Fruit fly (Drosophila melanogaster): Measurements from ENCODE around the gene Septin2.

The Septin2 gene

dm6 chr3R:20557415-20558105, 30.6 kb downstream of the Septin2 start, which contains the start of the genes DPCoAC and CG5180 (continued):
- peak; percentile 86 for TF ChIP-seq CG2199 (GFP tag; IDR thresholded peaks at IDR 0.05)
- peak in 1 of 2 experiments; percentile 36 for TF ChIP-seq crp (GFP tag; optimal IDR thresholded peaks at IDR 0.05)
- peak; percentile 83 for TF ChIP-seq Ets97D (GFP tag; optimal IDR thresholded peaks at IDR 0.05)
- TF ChIP-seq sima (GFP tag; optimal IDR thresholded peaks at IDR 0.05), result no peak
- TF ChIP-seq dysf (GFP tag; IDR thresholded peaks at IDR 0.05), result peak; percentile 73
- no peak for TF ChIP-seq CkIIα-i1 (GFP tag; IDR thresholded peaks at IDR 0.05)
- TF ChIP-seq h (optimal IDR thresholded peaks at IDR 0.05), result no peak
- no peak for TF ChIP-seq CG6813 (GFP tag; optimal IDR thresholded peaks at IDR 0.05)
- no peak for TF ChIP-seq usp (GFP tag; optimal IDR thresholded peaks at IDR 0.05)
- peak; percentile 50; the same call in 1 of the 2 replicates for TF ChIP-seq HLH3B (GFP tag; IDR thresholded peaks at IDR 0.05)
- TF ChIP-seq CG15696 (tag; optimal IDR thresholded peaks at IDR 0.05), result peak; percentile 42
- TF ChIP-seq schlank (tag; optimal IDR thresholded peaks at IDR 0.05), result peak; percentile 1
- peak; percentile 37; the same call in 2 of the 3 replicates for TF ChIP-seq CG14050 (GFP tag; IDR thresholded peaks at IDR 0.05)
- peak; percentile 0 for TF ChIP-seq CG3995 (GFP tag; optimal IDR thresholded peaks at IDR 0.05)
- TF ChIP-seq CG13894 (tag; optimal IDR thresholded peaks at IDR 0.05), result peak; percentile 76
- peak; percentile 53 for TF ChIP-seq CG7987 (GFP tag; optimal IDR thresholded peaks at IDR 0.05)
- no peak for TF ChIP-seq Nf-YA (GFP tag; IDR thresholded peaks at IDR 0.05)
- TF ChIP-seq Taf1 (GFP tag; IDR thresholded peaks at IDR 0.05), result peak; percentile 35; the same call in 1 of the 2 replicates
- peak; percentile 21 for TF ChIP-seq CG7928 (GFP tag; optimal IDR thresholded peaks at IDR 0.05)
- TF ChIP-seq tio (GFP tag; optimal IDR thresholded peaks at IDR 0.05), result peak; percentile 64
- peak; percentile 71; the same call in 2 of the 3 replicates for TF ChIP-seq Mrtf (GFP tag; IDR thresholded peaks at IDR 0.05)
- peak; percentile 99 for TF ChIP-seq CG4282 (GFP tag; optimal IDR thresholded peaks at IDR 0.05)
- TF ChIP-seq ERR (GFP tag; optimal IDR thresholded peaks at IDR 0.05), result peak; percentile 52
- no peak for TF ChIP-seq Hmx (GFP tag; optimal IDR thresholded peaks at IDR 0.05)
- no peak for TF ChIP-seq gcm (GFP tag; optimal IDR thresholded peaks at IDR 0.05)
- peak; percentile 70; the same call in 1 of the 2 replicates for TF ChIP-seq ranshi (GFP tag; IDR thresholded peaks at IDR 0.05)
- TF ChIP-seq cas (GFP tag; IDR thresholded peaks at IDR 0.05), result peak; percentile 44; the same call in 1 of the 2 replicates
- peak; percentile 43 for TF ChIP-seq ro (GFP tag; IDR thresholded peaks at IDR 0.05)
- TF ChIP-seq psq (GFP tag; optimal IDR thresholded peaks at IDR 0.05), result peak; percentile 36
- peak; percentile 50 for TF ChIP-seq CG17829 (tag; optimal IDR thresholded peaks at IDR 0.05)
- TF ChIP-seq Scr (GFP tag; IDR thresholded peaks at IDR 0.05; ENCODE audit: partially characterized antibody), result peak; percentile 40
- no peak for TF ChIP-seq CG7745 (tag; optimal IDR thresholded peaks at IDR 0.05)
- TF ChIP-seq Atf-2 (GFP tag; optimal IDR thresholded peaks at IDR 0.05), result peak; percentile 39
- TF ChIP-seq CG1024 (GFP tag; IDR thresholded peaks at IDR 0.05), result peak; percentile 58; the same call in 1 of the 2 replicates
- TF ChIP-seq CG9876 (GFP tag; optimal IDR thresholded peaks at IDR 0.05), result peak; percentile 85
- TF ChIP-seq CG10979 (tag; optimal IDR thresholded peaks at IDR 0.05), result peak; percentile 38
- TF ChIP-seq al (GFP tag; IDR thresholded peaks at IDR 0.05), result peak; percentile 65
- peak; percentile 47 for TF ChIP-seq gfzf (GFP tag; optimal IDR thresholded peaks at IDR 0.05)
- TF ChIP-seq zen (tag; optimal IDR thresholded peaks at IDR 0.05), result peak; percentile 65
- TF ChIP-seq CG10147 (GFP tag; optimal IDR thresholded peaks at IDR 0.05), result peak; percentile 38
- peak; percentile 15 for TF ChIP-seq gsb-n (tag; optimal IDR thresholded peaks at IDR 0.05)
- TF ChIP-seq Hsf (GFP tag; optimal IDR thresholded peaks at IDR 0.05), result peak; percentile 60
- TF ChIP-seq Side (GFP tag; optimal IDR thresholded peaks at IDR 0.05), result peak; percentile 19
- TF ChIP-seq dimm (GFP tag; IDR thresholded peaks at IDR 0.05), result 0 out of 2 replicates have a peak, but pooled peaks have one; percentile 19
- TF ChIP-seq C15 (GFP tag; IDR thresholded peaks at IDR 0.05), result no peak
- peak; percentile 76 for TF ChIP-seq CG3163 (GFP tag; optimal IDR thresholded peaks at IDR 0.05)
- TF ChIP-seq lola (GFP tag; optimal IDR thresholded peaks at IDR 0.05), result peak in 1 of 3 experiments; percentile 58
- TF ChIP-seq Fer1 (GFP tag; optimal IDR thresholded peaks at IDR 0.05), result peak; percentile 9
- no peak for TF ChIP-seq luna (GFP tag; optimal IDR thresholded peaks at IDR 0.05)
